Worm (Caenorhabditis elegans) whole organism, L2 larva: Measurements from ENCODE around the gene C32H11.4.

Experiments
- ZK546.5 ChIP-seq: sonication (generic microtip); optimal IDR thresholded peaks from 2 replicates; lab custom pipeline; 2017; ENCODE audit warnings: missing biosample characterization, missing genetic modification characterization
- blmp-1 ChIP-seq: sonication (generic microtip); optimal IDR thresholded peaks from 2 replicates; lab custom pipeline; 2017; ENCODE audit warnings: missing genetic modification characterization, mild to moderate bottlenecking, missing compliant biosample characterization, antibody characterized with exemption, moderate library complexity; ENCODE audit not compliant: insufficient read depth
- nhr-11 ChIP-seq: fragments of 150-350 bp; optimal IDR thresholded peaks from 2 replicates; lab custom pipeline; 2014; ENCODE audit warnings: missing biosample characterization, missing genetic modification characterization
- sma-3 ChIP-seq: sonication (generic microtip); optimal IDR thresholded peaks from 2 replicates; lab custom pipeline; 2016; ENCODE audit warnings: missing genetic modification reagents, missing genetic modification characterization, missing compliant biosample characterization
- snpc-4 ChIP-seq: fragments of 150-350 bp; optimal IDR thresholded peaks from 2 replicates; lab custom pipeline; 2014; ENCODE audit warnings: missing biosample characterization, missing genetic modification characterization

- TF ChIP-seq nhr-11 (tag; lab: Kevin White, UChicago) (no peak), blmp-1 (no peak), snpc-4 (tag; lab: Kevin White, UChicago) (no peak), ZK546.5 (tag; lab: Kevin White, UChicago) (no peak), sma-3 (no peak)
Observed at ce11 chrIV:12876558-12876957, 44.5 kb upstream of the C32H11.4 start.
